Fruit fly (Drosophila melanogaster) whole organism, embryonic: ENCODE results near the gene dlp.

Experiments
- ATbp ChIP-seq: fragments of 200-800 bp; sonication (Bioruptor generic); optimal IDR thresholded peaks from 2 replicates; lab custom pipeline; 2017; ENCODE audit warnings: missing biosample characterization, mild to moderate bottlenecking, missing genetic modification characterization, missing genetic modification reagents
- Bdp1 ChIP-seq: fragments of 200-800 bp; sonication (Bioruptor generic); optimal IDR thresholded peaks from 3 replicates; lab custom pipeline; 2016; ENCODE audit warnings: missing biosample characterization, missing genetic modification characterization
- Blimp-1 ChIP-seq: fragments of 200-800 bp; sonication (Bioruptor generic); optimal IDR thresholded peaks from 3 replicates; lab custom pipeline; 2018; ENCODE audit warnings: missing biosample characterization, missing genetic modification characterization, mild to moderate bottlenecking, moderate library complexity, missing genetic modification reagents
- BtbVII ChIP-seq: fragments of 200-800 bp; sonication (Bioruptor generic); optimal IDR thresholded peaks from 3 replicates; lab custom pipeline; 2017; ENCODE audit warnings: missing biosample characterization, mild to moderate bottlenecking, missing genetic modification characterization
- CG10147 ChIP-seq: fragments of 200-800 bp; sonication (Bioruptor generic); optimal IDR thresholded peaks from 2 replicates; lab custom pipeline; 2019; ENCODE audit warnings: missing biosample characterization, mild to moderate bottlenecking, missing genetic modification characterization, moderate library complexity
- CG10462 ChIP-seq: fragments of 200-800 bp; sonication (Bioruptor generic); optimal IDR thresholded peaks from 2 replicates; lab custom pipeline; 2016; ENCODE audit warnings: missing biosample characterization, missing genetic modification characterization
- CG11085 ChIP-seq: fragments of 200-800 bp; sonication (Bioruptor generic); IDR thresholded peaks from 2 replicates; pipeline ENCODE4 v1.3.6; 2022; ENCODE audit warnings: missing biosample characterization, missing genetic modification characterization
- CG11695 ChIP-seq: fragments of 200-800 bp; sonication (Bioruptor generic); IDR thresholded peaks from 3 replicates; pipeline ENCODE4 v1.3.6; 2022; ENCODE audit warnings: missing biosample characterization, missing genetic modification characterization
- CG12236 ChIP-seq: fragments of 200-800 bp; sonication (Bioruptor generic); optimal IDR thresholded peaks from 2 replicates; lab custom pipeline; 2016; ENCODE audit warnings: missing biosample characterization, missing genetic modification characterization
- CG14710 ChIP-seq: fragments of 200-800 bp; sonication (Bioruptor generic); optimal IDR thresholded peaks from 3 replicates; lab custom pipeline; 2019; ENCODE audit warnings: missing biosample characterization, mild to moderate bottlenecking, missing genetic modification characterization, moderate library complexity
- CG17186 ChIP-seq: fragments of 200-800 bp; sonication (Bioruptor generic); optimal IDR thresholded peaks from 3 replicates; lab custom pipeline; 2017; ENCODE audit warnings: missing biosample characterization, missing genetic modification reagents, missing genetic modification characterization
- CG1832 ChIP-seq: fragments of 200-800 bp; sonication (Bioruptor generic); optimal IDR thresholded peaks from 2 replicates; lab custom pipeline; 2017; ENCODE audit warnings: missing biosample characterization, mild to moderate bottlenecking, missing genetic modification characterization, inconsistent platforms
- CG18619 ChIP-seq: fragments of 200-800 bp; sonication (Bioruptor generic); optimal IDR thresholded peaks from 3 replicates; lab custom pipeline; 2017; ENCODE audit warnings: missing biosample characterization, mild to moderate bottlenecking, missing genetic modification characterization
- CG2116 ChIP-seq: fragments of 200-800 bp; sonication (Bioruptor generic); optimal IDR thresholded peaks from 3 replicates; lab custom pipeline; 2018; ENCODE audit warnings: missing biosample characterization, mild to moderate bottlenecking, missing genetic modification characterization
- CG2199 ChIP-seq: fragments of 200-800 bp; sonication (Bioruptor generic); IDR thresholded peaks from 3 replicates; pipeline ENCODE4 v1.3.6; 2022; ENCODE audit warnings: missing biosample characterization, missing genetic modification characterization
- CG33557 ChIP-seq: fragments of 200-800 bp; sonication (Bioruptor generic); optimal IDR thresholded peaks from 2 replicates; lab custom pipeline; 2019; ENCODE audit warnings: missing biosample characterization, mild to moderate bottlenecking, missing genetic modification characterization, moderate library complexity
- CG4424 ChIP-seq: fragments of 200-800 bp; sonication (Bioruptor generic); optimal IDR thresholded peaks from 3 replicates; lab custom pipeline; 2016; ENCODE audit warnings: missing biosample characterization, missing genetic modification characterization
- CG5180 ChIP-seq: fragments of 200-800 bp; sonication (Bioruptor generic); optimal IDR thresholded peaks from 3 replicates; lab custom pipeline; 2017; ENCODE audit warnings: missing biosample characterization, missing genetic modification characterization, mild to moderate bottlenecking, moderate library complexity, missing genetic modification reagents
- CG7745 ChIP-seq: fragments of 200-800 bp; sonication (Bioruptor generic); optimal IDR thresholded peaks from 2 replicates; lab custom pipeline; 2018; ENCODE audit warnings: missing biosample characterization, mild to moderate bottlenecking, missing genetic modification characterization, moderate library complexity
- Chrac-16 ChIP-seq: fragments of 200-800 bp; sonication (Bioruptor generic); optimal IDR thresholded peaks from 3 replicates; lab custom pipeline; 2016; ENCODE audit warnings: missing biosample characterization, missing genetic modification characterization
- D19B ChIP-seq: fragments of 200-800 bp; sonication (Bioruptor generic); optimal IDR thresholded peaks from 2 replicates; lab custom pipeline; 2017; ENCODE audit warnings: missing biosample characterization, mild to moderate bottlenecking, missing genetic modification characterization
- Deaf1 ChIP-seq: fragments of 200-800 bp; optimal IDR thresholded peaks from 3 replicates; lab custom pipeline; 2019; ENCODE audit warnings: missing biosample characterization, mild to moderate bottlenecking, missing genetic modification characterization, moderate library complexity
- Dek ChIP-seq: fragments of 200-800 bp; sonication (Bioruptor generic); optimal IDR thresholded peaks from 3 replicates; lab custom pipeline; 2019; ENCODE audit warnings: missing biosample characterization, mild to moderate bottlenecking, missing genetic modification characterization, moderate library complexity
- HHEX ChIP-seq: fragments of 200-800 bp; sonication (Bioruptor generic); optimal IDR thresholded peaks from 3 replicates; lab custom pipeline; 2017; ENCODE audit warnings: missing biosample characterization, mild to moderate bottlenecking, missing genetic modification characterization, missing genetic modification reagents
- Hmr ChIP-seq: fragments of 200-800 bp; sonication (Bioruptor generic); optimal IDR thresholded peaks from 3 replicates; lab custom pipeline; 2017; ENCODE audit warnings: mild to moderate bottlenecking, missing biosample characterization, missing genetic modification reagents, missing genetic modification characterization
- Mes4 ChIP-seq: fragments of 200-800 bp; sonication (Bioruptor generic); optimal IDR thresholded peaks from 2 replicates; lab custom pipeline; 2016; ENCODE audit warnings: missing biosample characterization, missing genetic modification characterization
- NK7.1 ChIP-seq: fragments of 200-800 bp; sonication (Bioruptor generic); optimal IDR thresholded peaks from 3 replicates; lab custom pipeline; 2016; ENCODE audit warnings: missing biosample characterization, missing genetic modification characterization
- Oli ChIP-seq: fragments of 200-800 bp; sonication (Bioruptor generic); optimal IDR thresholded peaks from 2 replicates; lab custom pipeline; 2018; ENCODE audit warnings: missing biosample characterization, mild to moderate bottlenecking, missing genetic modification characterization, moderate library complexity
- Rfx ChIP-seq: fragments of 200-800 bp; sonication (Bioruptor generic); IDR thresholded peaks from 2 replicates; pipeline ENCODE4 v1.3.6; 2022; ENCODE audit warnings: missing biosample characterization, missing genetic modification characterization
- ara ChIP-seq: fragments of 200-800 bp; sonication (Bioruptor generic); IDR thresholded peaks from 2 replicates; pipeline ENCODE4 v1.3.6; 2022; ENCODE audit warnings: missing biosample characterization, missing genetic modification characterization
- ase ChIP-seq: fragments of 200-800 bp; sonication (Bioruptor generic); IDR thresholded peaks from 3 replicates; pipeline ENCODE4 v1.3.6; 2022; ENCODE audit warnings: missing biosample characterization, missing genetic modification characterization
- cato ChIP-seq: fragments of 200-800 bp; sonication (Bioruptor generic); optimal IDR thresholded peaks from 2 replicates; lab custom pipeline; 2016; ENCODE audit warnings: missing biosample characterization, missing genetic modification characterization, borderline replicate concordance
- cg ChIP-seq: fragments of 200-800 bp; sonication (Bioruptor generic); optimal IDR thresholded peaks from 3 replicates; lab custom pipeline; 2019; ENCODE audit warnings: missing biosample characterization, mild to moderate bottlenecking, missing genetic modification characterization, moderate library complexity
- cwo ChIP-seq: fragments of 200-800 bp; sonication (Bioruptor generic); optimal IDR thresholded peaks from 3 replicates; lab custom pipeline; 2017; ENCODE audit warnings: missing biosample characterization, missing genetic modification characterization, mild to moderate bottlenecking, moderate library complexity, missing genetic modification reagents
- dmrt99B ChIP-seq: fragments of 200-800 bp; sonication (Bioruptor generic); optimal IDR thresholded peaks from 2 replicates; lab custom pipeline; 2018; ENCODE audit warnings: missing biosample characterization, mild to moderate bottlenecking, missing genetic modification characterization, moderate library complexity
- dpn ChIP-seq, 2 experiments: fragments of 200-800 bp; sonication (Bioruptor generic); optimal IDR thresholded peaks; 3 replicates each; lab custom pipeline; 2016; ENCODE audit warnings: missing biosample characterization in 2 of 2, missing genetic modification characterization in 2 of 2
- esg ChIP-seq: fragments of 200-800 bp; sonication (Bioruptor generic); conservative IDR thresholded peaks from 2 replicates; pipeline ENCODE4 v1.3.6; 2022; ENCODE audit warnings: missing biosample characterization, missing genetic modification characterization
- eyg ChIP-seq: fragments of 200-800 bp; sonication (Bioruptor generic); optimal IDR thresholded peaks from 3 replicates; lab custom pipeline; 2016; ENCODE audit warnings: missing biosample characterization, missing genetic modification characterization
- gcm ChIP-seq: fragments of 200-800 bp; sonication (Bioruptor generic); optimal IDR thresholded peaks from 2 replicates; lab custom pipeline; 2019; ENCODE audit warnings: missing biosample characterization, mild to moderate bottlenecking, missing genetic modification characterization, moderate library complexity
- inv ChIP-seq: fragments of 200-800 bp; sonication (Bioruptor generic); IDR thresholded peaks from 2 replicates; pipeline ENCODE4 v1.3.6; 2022; ENCODE audit warnings: missing biosample characterization, missing genetic modification characterization; ENCODE audit not compliant: partially characterized antibody
- lilli ChIP-seq: fragments of 200-800 bp; sonication (Bioruptor generic); optimal IDR thresholded peaks from 3 replicates; lab custom pipeline; 2016; ENCODE audit warnings: missing biosample characterization, missing genetic modification characterization
- lmd ChIP-seq: fragments of 200-800 bp; sonication (Bioruptor generic); IDR thresholded peaks from 2 replicates; pipeline ENCODE4 v1.3.6; 2022; ENCODE audit warnings: missing biosample characterization, missing genetic modification characterization
- nerfin-2 ChIP-seq: fragments of 200-800 bp; sonication (Bioruptor generic); IDR thresholded peaks from 2 replicates; pipeline ENCODE4 v1.3.6; 2022; ENCODE audit warnings: missing biosample characterization, missing genetic modification characterization; ENCODE audit not compliant: partially characterized antibody
- onecut ChIP-seq: fragments of 200-800 bp; sonication (Bioruptor generic); IDR thresholded peaks from 2 replicates; pipeline ENCODE4 v1.3.6; 2022; ENCODE audit warnings: missing biosample characterization, missing genetic modification characterization
- prd ChIP-seq, 3 experiments: fragments of >200 bp in 2 of 3; fragments of 200-800 bp in 1 of 3; sonication (Bioruptor generic) in 1 of 3; optimal IDR thresholded peaks in 2 of 3; IDR thresholded peaks in 1 of 3; 2 replicates in 2 of 3; 3 replicates in 1 of 3; pipeline versions ENCODE4 v1.3.6 to Lab custom; 2017 to 2022; ENCODE audit warnings: missing biosample characterization in 1 of 3, missing genetic modification characterization in 1 of 3
- trem ChIP-seq: fragments of 200-800 bp; optimal IDR thresholded peaks from 3 replicates; lab custom pipeline; 2019; ENCODE audit warnings: missing biosample characterization, mild to moderate bottlenecking, missing genetic modification characterization, moderate library complexity
- wor ChIP-seq: fragments of 200-800 bp; sonication (Bioruptor generic); IDR thresholded peaks from 2 replicates; pipeline ENCODE4 v1.3.6; 2022; ENCODE audit warnings: missing biosample characterization, missing genetic modification characterization

The dlp gene

dm6 chr3L:14612945-14613791 is 19.2 kb upstream of the dlp start:
- TF ChIP-seq HHEX, result peak; percentile 14
- peak; percentile 50; the same call in 1 of the 2 replicates for TF ChIP-seq Rfx (GFP tag; lab: Robert Waterston, UW)
- TF ChIP-seq CG11085 (GFP tag; lab: Robert Waterston, UW), result no peak
- TF ChIP-seq cato (GFP tag; lab: Kevin White, UChicago), result peak; percentile 13
- TF ChIP-seq Oli, result peak; percentile 55
- peak; percentile 52 for TF ChIP-seq Chrac-16 (GFP tag; lab: Kevin White, UChicago)
- TF ChIP-seq Dek, result peak; percentile 3
- TF ChIP-seq CG10462 (GFP tag; lab: Kevin White, UChicago), result no peak
- peak; percentile 53; the same call in 1 of the 2 replicates for TF ChIP-seq ara (GFP tag; lab: Robert Waterston, UW)
- peak; percentile 29 to 35 for TF ChIP-seq dpn (GFP tag; optimal IDR thresholded peaks at IDR 0.05; lab: Kevin White, UChicago)
- TF ChIP-seq CG18619 (GFP tag; lab: Kevin White, UChicago), result peak; percentile 39
- TF ChIP-seq onecut (GFP tag; lab: Robert Waterston, UW), result no peak
- TF ChIP-seq CG14710 (tag; lab: Kevin White, UChicago), result peak; percentile 72
- peak; percentile 17 for TF ChIP-seq CG10147 (GFP tag; lab: Kevin White, UChicago)
- peak; percentile 61 for TF ChIP-seq CG33557 (GFP tag; lab: Kevin White, UChicago)
- peak; percentile 6 for TF ChIP-seq NK7.1 (GFP tag; lab: Kevin White, UChicago)
- peak; percentile 21 for TF ChIP-seq gcm (GFP tag; lab: Kevin White, UChicago)
- TF ChIP-seq eyg, result no peak
- TF ChIP-seq CG17186, result no peak
- peak; percentile 86 for TF ChIP-seq D19B
- TF ChIP-seq cwo (GFP tag; lab: Kevin White, UChicago), result peak; percentile 26
- peak; percentile 39 for TF ChIP-seq CG1832
- peak; percentile 20 for TF ChIP-seq CG2116 (GFP tag; lab: Kevin White, UChicago)
- TF ChIP-seq Deaf1, result peak; percentile 69
- TF ChIP-seq ase (GFP tag; lab: Robert Waterston, UW), result no peak
- TF ChIP-seq CG12236 (GFP tag; lab: Kevin White, UChicago), result peak; percentile 13
- no peak for TF ChIP-seq nerfin-2
- peak; percentile 28 for TF ChIP-seq Mes4 (GFP tag; lab: Kevin White, UChicago)
- TF ChIP-seq lmd (GFP tag; lab: Robert Waterston, UW), result peak; percentile 44
- TF ChIP-seq Bdp1, result no peak
- TF ChIP-seq wor (GFP tag; lab: Robert Waterston, UW), result 0 out of 2 replicates have a peak, but pooled peaks have one; percentile 12
- TF ChIP-seq Hmr, result peak; percentile 49
- TF ChIP-seq CG4424 (GFP tag; lab: Kevin White, UChicago), result peak; percentile 50
- TF ChIP-seq CG5180 (GFP tag; lab: Kevin White, UChicago), result peak; percentile 81
- TF ChIP-seq inv, result no peak
- 0 out of 2 replicates have a peak, but pooled peaks have one; percentile 21 for TF ChIP-seq esg
- TF ChIP-seq trem (tag; lab: Kevin White, UChicago), result peak; percentile 24
- peak; percentile 47 for TF ChIP-seq lilli
- peak; percentile 11 for TF ChIP-seq dmrt99B (tag; lab: Kevin White, UChicago)
- TF ChIP-seq CG11695 (GFP tag; lab: Robert Waterston, UW), result peak; percentile 22; the same call in 1 of the 3 replicates
- TF ChIP-seq BtbVII, result peak; percentile 9
- no peak for TF ChIP-seq prd (optimal IDR thresholded peaks at IDR 0.05; lab: Kevin White, UChicago)
- TF ChIP-seq prd (GFP tag; IDR thresholded peaks at IDR 0.05; lab: Robert Waterston, UW), result peak; percentile 39; the same call in 1 of the 3 replicates
- TF ChIP-seq cg (GFP tag; lab: Kevin White, UChicago), result peak; percentile 61
- TF ChIP-seq Blimp-1 (GFP tag; lab: Kevin White, UChicago), result peak; percentile 75
- no peak for TF ChIP-seq CG7745 (tag; lab: Kevin White, UChicago)
- 0 out of 3 replicates have a peak, but pooled peaks have one; percentile 39 for TF ChIP-seq CG2199 (GFP tag; lab: Robert Waterston, UW)
- no peak for TF ChIP-seq ATbp
